Worm (Caenorhabditis elegans) whole organism, mixed stage, embryonic: ENCODE results near the gene lrpr-1.

Experiments used
- M03D4.4 ChIP-seq: sonication (generic microtip); optimal IDR thresholded peaks from 2 replicates; lab custom pipeline; 2017; ENCODE audit warnings: mild to moderate bottlenecking, missing genetic modification characterization, missing compliant biosample characterization
- blmp-1 ChIP-seq: fragments of 150-350 bp; optimal IDR thresholded peaks from 2 replicates; lab custom pipeline; 2014; ENCODE audit warnings: missing biosample characterization, missing genetic modification characterization
- ceh-39 ChIP-seq: fragments of 150-350 bp; optimal IDR thresholded peaks from 2 replicates; lab custom pipeline; 2014; ENCODE audit warnings: missing biosample characterization, missing genetic modification characterization
- ceh-43 ChIP-seq: fragments of 200-800 bp; sonication (Bioruptor generic); optimal IDR thresholded peaks from 2 replicates; lab custom pipeline; 2018; ENCODE audit warnings: mild to moderate bottlenecking, missing genetic modification characterization, moderate library complexity, missing compliant biosample characterization
- ceh-83 ChIP-seq: fragments of 200-800 bp; sonication (Bioruptor generic); optimal IDR thresholded peaks from 2 replicates; lab custom pipeline; 2018; ENCODE audit warnings: mild to moderate bottlenecking, missing genetic modification characterization, missing compliant biosample characterization
- ces-1 ChIP-seq: fragments of 150-350 bp; optimal IDR thresholded peaks from 2 replicates; lab custom pipeline; 2014; ENCODE audit warnings: missing biosample characterization, missing genetic modification reagents, missing genetic modification characterization
- cnd-1 ChIP-seq: fragments of 200-800 bp; sonication (Bioruptor generic); optimal IDR thresholded peaks from 2 replicates; lab custom pipeline; 2018; ENCODE audit warnings: mild to moderate bottlenecking, missing genetic modification characterization, missing compliant biosample characterization
- drap-1 ChIP-seq: fragments of 200-800 bp; sonication (Bioruptor generic); optimal IDR thresholded peaks from 3 replicates; lab custom pipeline; 2018; ENCODE audit warnings: mild to moderate bottlenecking, missing genetic modification characterization, missing compliant biosample characterization
- elt-1 ChIP-seq: sonication (generic microtip); optimal IDR thresholded peaks from 2 replicates; lab custom pipeline; 2017; ENCODE audit warnings: missing genetic modification characterization, mild to moderate bottlenecking, missing compliant biosample characterization, antibody characterized with exemption, moderate library complexity, borderline replicate concordance; ENCODE audit not compliant: insufficient read depth
- flh-1 ChIP-seq: fragments of 200-800 bp; sonication (Bioruptor generic); optimal IDR thresholded peaks from 2 replicates; lab custom pipeline; 2018; ENCODE audit warnings: mild to moderate bottlenecking, missing genetic modification characterization, moderate library complexity, missing compliant biosample characterization
- ham-2 ChIP-seq: fragments of 200-800 bp; sonication (Bioruptor generic); optimal IDR thresholded peaks from 2 replicates; lab custom pipeline; 2018; ENCODE audit warnings: mild to moderate bottlenecking, missing genetic modification characterization, missing compliant biosample characterization
- lin-13 ChIP-seq: fragments of 150-350 bp; optimal IDR thresholded peaks from 2 replicates; lab custom pipeline; 2014; ENCODE audit warnings: missing biosample characterization, missing genetic modification characterization
- lin-32 ChIP-seq: fragments of 200-800 bp; sonication (Bioruptor generic); optimal IDR thresholded peaks from 2 replicates; lab custom pipeline; 2018; ENCODE audit warnings: mild to moderate bottlenecking, missing genetic modification characterization, missing compliant biosample characterization
- lsy-2 ChIP-seq: fragments of 150-350 bp; optimal IDR thresholded peaks from 2 replicates; lab custom pipeline; 2014; ENCODE audit warnings: missing biosample characterization, missing genetic modification characterization
- mep-1 ChIP-seq: fragments of 150-350 bp; optimal IDR thresholded peaks from 2 replicates; lab custom pipeline; 2017; ENCODE audit warnings: missing biosample characterization, missing genetic modification reagents, missing genetic modification characterization, inconsistent platforms
- nhr-12 ChIP-seq: fragments of 150-350 bp; optimal IDR thresholded peaks from 2 replicates; lab custom pipeline; 2014; ENCODE audit warnings: missing biosample characterization, missing genetic modification characterization
- nhr-2 ChIP-seq: fragments of 150-350 bp; optimal IDR thresholded peaks from 2 replicates; lab custom pipeline; 2014; ENCODE audit warnings: missing biosample characterization, missing genetic modification characterization
- nhr-237 ChIP-seq: fragments of 150-350 bp; optimal IDR thresholded peaks from 2 replicates; lab custom pipeline; 2014; ENCODE audit warnings: missing biosample characterization, missing genetic modification characterization
- nhr-28 ChIP-seq: fragments of 150-350 bp; optimal IDR thresholded peaks from 2 replicates; lab custom pipeline; 2014; ENCODE audit warnings: missing biosample characterization, missing genetic modification characterization
- nhr-76 ChIP-seq: sonication (generic microtip); optimal IDR thresholded peaks from 2 replicates; lab custom pipeline; 2017; ENCODE audit warnings: missing biosample characterization, missing genetic modification characterization
- pha-4 ChIP-seq: fragments of 150-350 bp; optimal IDR thresholded peaks from 2 replicates; lab custom pipeline; 2018; ENCODE audit warnings: missing biosample characterization, missing genetic modification reagents, missing genetic modification characterization
- snpc-4 ChIP-seq: fragments of 150-350 bp; optimal IDR thresholded peaks from 2 replicates; lab custom pipeline; 2014; ENCODE audit warnings: missing biosample characterization, missing genetic modification characterization
- sptf-1 ChIP-seq: sonication (generic microtip); optimal IDR thresholded peaks from 2 replicates; lab custom pipeline; 2017; ENCODE audit warnings: mild to moderate bottlenecking, missing genetic modification characterization, moderate library complexity, missing compliant biosample characterization
- unc-120 ChIP-seq: sonication (generic microtip); optimal IDR thresholded peaks from 2 replicates; lab custom pipeline; 2017; ENCODE audit warnings: missing genetic modification characterization, missing compliant biosample characterization; ENCODE audit not compliant: poor library complexity, severe bottlenecking
- unc-39 ChIP-seq: fragments of 150-350 bp; optimal IDR thresholded peaks from 2 replicates; lab custom pipeline; 2014; ENCODE audit warnings: missing biosample characterization, missing genetic modification characterization
- unc-62 ChIP-seq: fragments of 150-350 bp; optimal IDR thresholded peaks from 2 replicates; lab custom pipeline; 2014; ENCODE audit warnings: missing biosample characterization, missing genetic modification reagents, missing genetic modification characterization
- zip-8 ChIP-seq: fragments of 150-350 bp; optimal IDR thresholded peaks from 2 replicates; lab custom pipeline; 2014; ENCODE audit warnings: missing biosample characterization, missing genetic modification characterization
- ztf-11 ChIP-seq: fragments of 150-350 bp; optimal IDR thresholded peaks from 2 replicates; lab custom pipeline; 2014; ENCODE audit warnings: missing biosample characterization, missing genetic modification characterization

lrpr-1 gene

DNA sequence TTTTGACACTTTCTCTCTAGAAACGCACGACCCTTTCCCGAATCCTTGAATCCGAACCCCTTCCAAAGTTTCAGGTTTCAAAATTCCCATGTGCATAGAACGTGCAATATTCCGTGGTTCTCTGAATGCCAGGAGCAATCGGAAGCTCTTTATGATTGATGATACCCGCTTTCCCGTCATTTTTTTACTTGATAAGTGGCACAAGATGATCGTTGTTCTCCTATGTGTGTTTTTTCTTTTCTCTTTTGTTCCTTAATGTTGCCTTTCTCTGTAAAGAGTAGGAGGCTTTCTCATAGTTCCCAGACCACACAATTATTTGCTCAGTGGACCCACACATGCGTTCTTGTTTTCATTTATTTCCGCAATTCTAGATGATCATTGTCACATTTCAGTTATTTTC is 28.9 kb downstream of the lrpr-1 start:
- TF ChIP-seq ceh-83 (GFP tag; lab: Kevin White, UChicago) (no peak), ham-2 (no peak), nhr-2 (no peak), mep-1 (tag; lab: Kevin White, UChicago) (no peak), flh-1 (no peak), nhr-28 (tag; lab: Kevin White, UChicago) (no peak), nhr-237 (tag; lab: Kevin White, UChicago) (no peak), cnd-1 (tag; lab: Kevin White, UChicago) (no peak), unc-62 (no peak), M03D4.4 (tag; lab: Kevin White, UChicago) (no peak), unc-120 (tag; lab: Kevin White, UChicago) (no peak), blmp-1 (tag; lab: Kevin White, UChicago) (no peak)

DNA sequence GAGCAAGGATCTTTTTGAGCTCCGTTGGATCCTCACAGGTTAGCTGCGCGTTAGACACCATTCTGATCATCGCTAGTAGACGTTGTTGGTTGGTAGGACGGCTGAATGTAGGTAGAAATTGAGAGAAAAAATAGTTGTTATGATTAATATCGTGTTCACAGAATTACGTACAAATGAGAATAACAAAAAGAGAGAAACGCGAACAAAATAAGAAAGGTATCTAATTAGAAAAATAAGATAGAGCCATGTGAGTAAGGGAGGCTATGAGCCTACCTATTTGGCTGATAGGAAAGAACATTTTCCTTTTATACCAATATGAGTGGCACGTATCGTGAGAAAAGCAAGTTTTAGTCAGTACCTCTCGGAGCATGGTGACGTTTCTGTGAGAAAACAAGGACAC is 34.0 kb downstream of the lrpr-1 start, which contains the start of gene C04E6.8:
C04E6.8 (minus strand) TSS at position 101 of the 400 bp plus-strand sequence.
- TF ChIP-seq lsy-2 (tag; lab: Kevin White, UChicago) (no peak), blmp-1 (tag; lab: Kevin White, UChicago) (no peak), M03D4.4 (tag; lab: Kevin White, UChicago) (no peak), lin-32 (GFP tag; lab: Kevin White, UChicago) (no peak), cnd-1 (tag; lab: Kevin White, UChicago) (no peak), unc-62 (no peak), elt-1 (tag; lab: Kevin White, UChicago) (no peak), nhr-28 (tag; lab: Kevin White, UChicago) (no peak), pha-4 (tag; lab: Kevin White, UChicago) (no peak), ces-1 (GFP tag; lab: Kevin White, UChicago) (no peak), ceh-43 (GFP tag; lab: Kevin White, UChicago) (no peak), mep-1 (tag; lab: Kevin White, UChicago) (no peak), unc-120 (tag; lab: Kevin White, UChicago) (no peak), drap-1 (GFP tag; lab: Kevin White, UChicago) (no peak), nhr-2 (no peak)

DNA sequence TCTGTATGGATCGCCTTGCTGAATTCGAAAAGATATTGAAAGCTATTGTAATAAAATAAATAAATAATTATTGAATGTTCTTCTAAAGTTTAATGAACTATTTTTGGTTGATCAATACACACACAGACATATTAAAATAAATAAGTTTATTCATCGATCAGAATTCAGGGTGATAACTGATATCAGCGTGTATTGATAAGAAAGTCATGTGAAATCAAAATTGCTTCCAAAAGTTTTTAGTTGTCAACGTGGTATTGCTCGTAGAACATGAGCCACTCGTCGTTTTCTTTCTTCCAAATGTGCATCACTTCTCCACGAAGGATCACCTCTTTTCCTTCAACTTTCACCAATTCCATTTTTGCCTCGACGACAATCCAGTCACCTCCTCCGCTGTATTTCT is 35.3 kb downstream of the lrpr-1 start:
- TF ChIP-seq nhr-28 (tag; lab: Kevin White, UChicago) = no peak
- TF ChIP-seq snpc-4 (tag; lab: Kevin White, UChicago) = no peak
- no peak for TF ChIP-seq mep-1 (tag; lab: Kevin White, UChicago)
- no peak for TF ChIP-seq lin-13 (tag; lab: Kevin White, UChicago)
- no peak for TF ChIP-seq drap-1 (GFP tag; lab: Kevin White, UChicago)
- no peak for TF ChIP-seq ceh-43 (GFP tag; lab: Kevin White, UChicago)
- no peak for TF ChIP-seq nhr-76
- TF ChIP-seq M03D4.4 (tag; lab: Kevin White, UChicago) = no peak
- TF ChIP-seq ztf-11 (tag; lab: Kevin White, UChicago) = no peak
- no peak for TF ChIP-seq sptf-1 (tag; lab: Kevin White, UChicago)
- no peak for TF ChIP-seq unc-39 (tag; lab: Kevin White, UChicago)
- TF ChIP-seq flh-1 = no peak
- TF ChIP-seq cnd-1 (tag; lab: Kevin White, UChicago) = no peak
- no peak for TF ChIP-seq zip-8 (tag; lab: Kevin White, UChicago)

DNA sequence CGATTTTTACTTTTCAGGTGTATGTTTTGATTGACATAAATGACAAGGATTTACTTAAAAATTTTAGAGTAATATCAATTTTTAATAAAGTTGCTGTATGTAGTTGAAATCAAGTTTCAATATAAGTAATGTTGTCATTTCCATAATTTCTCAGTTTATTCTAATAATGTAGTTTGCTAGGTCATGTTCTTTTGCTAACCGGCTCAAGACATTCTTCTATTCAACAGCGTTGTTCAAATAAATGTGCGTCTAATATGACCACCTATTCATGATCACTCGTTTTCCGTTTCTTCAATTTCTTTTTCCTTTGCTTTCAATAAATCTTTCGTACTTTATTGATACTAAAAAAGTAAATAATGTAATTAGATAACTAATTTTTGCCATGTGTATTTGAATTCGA is 37.6 kb downstream of the lrpr-1 start, which contains the start of gene C02G6.3:
C02G6.3 (plus strand) TSS at position 301 of the 400 bp plus-strand sequence.
- TF ChIP-seq nhr-12 (tag; lab: Kevin White, UChicago) (no peak), nhr-28 (tag; lab: Kevin White, UChicago) (no peak), nhr-76 (no peak), ham-2 (no peak), unc-120 (tag; lab: Kevin White, UChicago) (no peak), nhr-237 (tag; lab: Kevin White, UChicago) (no peak), elt-1 (tag; lab: Kevin White, UChicago) (no peak), ceh-39 (tag; lab: Kevin White, UChicago) (no peak), M03D4.4 (tag; lab: Kevin White, UChicago) (no peak), unc-62 (no peak), ces-1 (GFP tag; lab: Kevin White, UChicago) (no peak), nhr-2 (no peak), blmp-1 (tag; lab: Kevin White, UChicago) (no peak), pha-4 (tag; lab: Kevin White, UChicago) (no peak), flh-1 (no peak)

DNA sequence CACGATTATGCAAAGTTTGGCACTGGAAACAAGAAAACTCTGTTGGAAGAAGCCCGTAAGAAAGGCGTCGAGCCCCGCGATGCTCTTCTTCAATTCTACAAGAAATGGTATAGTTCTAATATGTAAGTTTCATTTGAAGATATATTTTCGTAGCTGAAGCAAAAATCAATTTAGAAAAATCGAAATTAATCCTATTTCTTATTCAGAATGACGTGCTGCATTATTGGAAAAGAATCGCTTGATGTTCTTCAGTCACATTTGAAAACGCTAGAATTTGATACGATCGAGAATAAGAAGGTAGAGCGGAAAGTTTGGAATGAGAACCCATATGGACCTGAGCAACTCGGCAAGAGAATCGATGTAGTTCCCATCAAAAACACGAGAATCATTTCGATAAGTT is 40.7 kb downstream of the lrpr-1 start:
- no peak for TF ChIP-seq unc-62
- no peak for TF ChIP-seq pha-4 (tag; lab: Kevin White, UChicago)
- no peak for TF ChIP-seq lin-32 (GFP tag; lab: Kevin White, UChicago)
- no peak for TF ChIP-seq cnd-1 (tag; lab: Kevin White, UChicago)
- TF ChIP-seq, all 35 proteins: peak for 0
